Worm (Caenorhabditis elegans): Measurements from ENCODE around the gene gob-1.

Gene gob-1

ce11 chrX:15493322-15493721 is at the start of gene gob-1:
gob-1 (plus strand) TSS chrX:15493602.
- TF ChIP-seq mls-2 (tag; optimal IDR thresholded peaks at IDR 0.05) (no peak), unc-62 (GFP tag; optimal IDR thresholded peaks at IDR 0.05) (no peak), flh-1 (GFP tag; optimal IDR thresholded peaks at IDR 0.05) (no peak), hlh-1 (tag; optimal IDR thresholded peaks at IDR 0.05) (no peak), bed-3 (GFP tag; optimal IDR thresholded peaks at IDR 0.05) (no peak), lin-13 (tag; optimal IDR thresholded peaks at IDR 0.05) (no peak), ham-2 (GFP tag; optimal IDR thresholded peaks at IDR 0.05) (no peak), ceh-43 (GFP tag; optimal IDR thresholded peaks at IDR 0.05) (no peak), ceh-83 (GFP tag; optimal IDR thresholded peaks at IDR 0.05) (no peak), pha-4 (tag; optimal IDR thresholded peaks at IDR 0.05) (no peak), blmp-1 (tag; optimal IDR thresholded peaks at IDR 0.05) (no peak), sem-2 (GFP tag; optimal IDR thresholded peaks at IDR 0.05) (no peak), zip-8 (tag; optimal IDR thresholded peaks at IDR 0.05) (no peak), mep-1 (tag; optimal IDR thresholded peaks at IDR 0.05) (no peak)

- no peak for TF ChIP-seq sptf-1 (tag; optimal IDR thresholded peaks at IDR 0.05)
- TF ChIP-seq bed-3 (GFP tag; optimal IDR thresholded peaks at IDR 0.05), result no peak
- no peak for TF ChIP-seq nhr-28 (tag; optimal IDR thresholded peaks at IDR 0.05)
- TF ChIP-seq ces-1 (GFP tag; optimal IDR thresholded peaks at IDR 0.05), result no peak
- TF ChIP-seq sem-2 (GFP tag; optimal IDR thresholded peaks at IDR 0.05), result no peak
- TF ChIP-seq zip-8 (tag; optimal IDR thresholded peaks at IDR 0.05), result no peak
- no peak for TF ChIP-seq nhr-12 (tag; optimal IDR thresholded peaks at IDR 0.05)
- no peak for TF ChIP-seq ceh-39 (tag; optimal IDR thresholded peaks at IDR 0.05)
- TF ChIP-seq M03D4.4 (tag; optimal IDR thresholded peaks at IDR 0.05), result no peak
- TF ChIP-seq lin-32 (GFP tag; optimal IDR thresholded peaks at IDR 0.05), result no peak
- no peak for TF ChIP-seq blmp-1 (tag; optimal IDR thresholded peaks at IDR 0.05)
Measured at ce11 chrX:15446292-15446794, 47.1 kb upstream of the gob-1 start, which contains the start of gene R03A10.5. R03A10.5 (plus strand) TSS chrX:15446722.

- no peak for TF ChIP-seq ceh-83 (GFP tag; optimal IDR thresholded peaks at IDR 0.05)
- peak; percentile 11 for TF ChIP-seq ces-1 (GFP tag; optimal IDR thresholded peaks at IDR 0.05)
- TF ChIP-seq nhr-2 (tag; optimal IDR thresholded peaks at IDR 0.05), result no peak
Measured at ce11 chrX:15465050-15465449, 28.4 kb upstream of the gob-1 start.

- no peak for TF ChIP-seq M03D4.4 (tag; optimal IDR thresholded peaks at IDR 0.05)
- TF ChIP-seq nhr-76 (tag; optimal IDR thresholded peaks at IDR 0.05), result no peak
- TF ChIP-seq cnd-1 (tag; optimal IDR thresholded peaks at IDR 0.05), result no peak
- TF ChIP-seq lsy-2 (tag; optimal IDR thresholded peaks at IDR 0.05), result no peak
- no peak for TF ChIP-seq sem-2 (GFP tag; optimal IDR thresholded peaks at IDR 0.05)
- no peak for TF ChIP-seq mls-2 (tag; optimal IDR thresholded peaks at IDR 0.05)
- TF ChIP-seq ceh-83 (GFP tag; optimal IDR thresholded peaks at IDR 0.05), result no peak
- no peak for TF ChIP-seq nhr-12 (tag; optimal IDR thresholded peaks at IDR 0.05)
- no peak for TF ChIP-seq hlh-1 (tag; optimal IDR thresholded peaks at IDR 0.05)
Measured at ce11 chrX:15466032-15466431, 27.4 kb upstream of the gob-1 start, which contains the start of gene sprr-1. sprr-1 (plus strand) TSS chrX:15466300.

ce11 chrX:15468657-15469056 is 24.7 kb upstream of the gob-1 start:
- TF ChIP-seq flh-1 (GFP tag; optimal IDR thresholded peaks at IDR 0.05) (no peak), drap-1 (GFP tag; optimal IDR thresholded peaks at IDR 0.05) (no peak), elt-3 (tag; optimal IDR thresholded peaks at IDR 0.05) (no peak), hlh-1 (tag; optimal IDR thresholded peaks at IDR 0.05) (no peak), unc-39 (tag; optimal IDR thresholded peaks at IDR 0.05) (no peak), ceh-83 (GFP tag; optimal IDR thresholded peaks at IDR 0.05) (no peak)

ce11 chrX:15469957-15470548 is 23.3 kb upstream of the gob-1 start:
- peak; percentile 41 for TF ChIP-seq ham-2 (GFP tag; optimal IDR thresholded peaks at IDR 0.05)
- no peak for TF ChIP-seq mep-1 (tag; optimal IDR thresholded peaks at IDR 0.05)
- TF ChIP-seq elt-1 (tag; optimal IDR thresholded peaks at IDR 0.05; ENCODE audit: borderline replicate concordance, insufficient read depth), result peak; percentile 100
